Fruit fly (Drosophila melanogaster) whole organism, wandering third instar larva: ENCODE data around the gene Cpr67B.

Experiments
- Abd-B ChIP-seq: fragments of >200 bp; optimal IDR thresholded peaks from 2 replicates; lab custom pipeline; 2017; ENCODE audit warnings: missing biosample characterization, missing genetic modification characterization
- CG32264 ChIP-seq: fragments of 200-800 bp; sonication (Bioruptor generic); optimal IDR thresholded peaks from 2 replicates; lab custom pipeline; 2016; ENCODE audit warnings: missing biosample characterization, missing genetic modification characterization
- CG9705 ChIP-seq: fragments of 200-800 bp; sonication (Bioruptor generic); optimal IDR thresholded peaks from 2 replicates; lab custom pipeline; 2018; ENCODE audit warnings: missing biosample characterization, mild to moderate bottlenecking, missing genetic modification characterization
- CrebA ChIP-seq: fragments of 200-800 bp; sonication (Bioruptor generic); optimal IDR thresholded peaks from 2 replicates; lab custom pipeline; 2016; ENCODE audit warnings: missing biosample characterization, mild to moderate bottlenecking, missing genetic modification characterization, borderline replicate concordance
- Dfd ChIP-seq: fragments of >200 bp; optimal IDR thresholded peaks from 2 replicates; lab custom pipeline; 2017; ENCODE audit warnings: missing biosample characterization, missing genetic modification characterization
- Dif ChIP-seq: fragments of 200-275, 200-300 bp; sonication (Bioruptor generic); optimal IDR thresholded peaks from 2 replicates; lab custom pipeline; 2018; ENCODE audit warnings: missing biosample characterization, missing genetic modification characterization; ENCODE audit not compliant: partially characterized antibody
- GATAd ChIP-seq: sonication (Bioruptor generic); optimal IDR thresholded peaks from 2 replicates; lab custom pipeline; 2016; ENCODE audit warnings: missing biosample characterization, missing genetic modification characterization
- HLH106 ChIP-seq: fragments of 200-800 bp; optimal IDR thresholded peaks from 3 replicates; lab custom pipeline; 2019; ENCODE audit warnings: missing biosample characterization, mild to moderate bottlenecking, missing genetic modification characterization, moderate library complexity
- Hnf4 ChIP-seq: fragments of 200-800 bp; sonication (Bioruptor generic); optimal IDR thresholded peaks from 2 replicates; lab custom pipeline; 2016; ENCODE audit warnings: missing biosample characterization, mild to moderate bottlenecking, missing genetic modification characterization
- Hr78 ChIP-seq: fragments of >200 bp; optimal IDR thresholded peaks from 2 replicates; lab custom pipeline; 2017; ENCODE audit warnings: missing biosample characterization, missing genetic modification characterization
- Hr83 ChIP-seq: fragments of 200-300 bp; sonication (Bioruptor generic); optimal IDR thresholded peaks from 2 replicates; lab custom pipeline; 2016; ENCODE audit warnings: missing biosample characterization, mild to moderate bottlenecking, missing genetic modification characterization, moderate library complexity; ENCODE audit not compliant: poor library complexity, severe bottlenecking
- Jra ChIP-seq: sonication (Bioruptor generic); optimal IDR thresholded peaks from 2 replicates; lab custom pipeline; 2016; ENCODE audit warnings: missing biosample characterization, missing genetic modification characterization
- Mio ChIP-seq: sonication (Bioruptor generic); optimal IDR thresholded peaks from 2 replicates; lab custom pipeline; 2016; ENCODE audit warnings: missing biosample characterization, missing genetic modification characterization
- Myc ChIP-seq: fragments of >200 bp; optimal IDR thresholded peaks from 2 replicates; lab custom pipeline; 2017
- N ChIP-seq: fragments of >200 bp; optimal IDR thresholded peaks from 2 replicates; lab custom pipeline; 2018; ENCODE audit warnings: missing biosample characterization, missing external identifiers, missing genetic modification characterization
- OdsH ChIP-seq: fragments of 200-800 bp; sonication (Bioruptor generic); optimal IDR thresholded peaks from 2 replicates; lab custom pipeline; 2016; ENCODE audit warnings: missing biosample characterization, mild to moderate bottlenecking, missing genetic modification characterization
- Rel ChIP-seq, 2 experiments: fragments of 200-800 bp; sonication (Bioruptor generic) in 1 of 2; optimal IDR thresholded peaks; 2 replicates in 1 of 2; 3 replicates in 1 of 2; lab custom pipeline; 2016 to 2019; ENCODE audit warnings: mild to moderate bottlenecking in 2 of 2, missing biosample characterization in 2 of 2, missing genetic modification characterization in 2 of 2, moderate library complexity in 1 of 2
- Sp1 ChIP-seq: fragments of 200-800 bp; sonication (Bioruptor generic); optimal IDR thresholded peaks from 3 replicates; lab custom pipeline; 2019; ENCODE audit warnings: missing biosample characterization, mild to moderate bottlenecking, missing genetic modification characterization, moderate library complexity
- Vsx2 ChIP-seq: fragments of 200-300, 225-300 bp; sonication (Bioruptor generic); optimal IDR thresholded peaks from 2 replicates; lab custom pipeline; 2018; ENCODE audit warnings: missing biosample characterization, missing genetic modification characterization; ENCODE audit not compliant: partially characterized antibody
- br ChIP-seq: fragments of 200-800 bp; sonication (Bioruptor generic); optimal IDR thresholded peaks from 2 replicates; lab custom pipeline; 2016; ENCODE audit warnings: missing biosample characterization, missing genetic modification characterization
- brk ChIP-seq: fragments of 200-800 bp; sonication (Bioruptor generic); optimal IDR thresholded peaks from 2 replicates; lab custom pipeline; 2016; ENCODE audit warnings: missing biosample characterization, mild to moderate bottlenecking, missing genetic modification characterization
- dl ChIP-seq, 2 experiments: fragments of 175-275, 200-275 bp in 1 of 2; fragments of 200-275 bp in 1 of 2; sonication (Bioruptor generic); optimal IDR thresholded peaks; lab custom pipeline; 2018; ENCODE audit warnings: mild to moderate bottlenecking in 2 of 2, missing biosample characterization in 2 of 2, missing genetic modification characterization in 2 of 2, moderate library complexity in 2 of 2; ENCODE audit not compliant: partially characterized antibody in 2 of 2, insufficient read depth in 1 of 2
- dmrt93B ChIP-seq: fragments of 200-800 bp; sonication (Bioruptor generic); optimal IDR thresholded peaks from 2 replicates; lab custom pipeline; 2018; ENCODE audit warnings: missing biosample characterization, mild to moderate bottlenecking, missing genetic modification characterization
- dsf ChIP-seq: sonication (Bioruptor generic); optimal IDR thresholded peaks from 2 replicates; lab custom pipeline; 2016; ENCODE audit warnings: missing biosample characterization, missing genetic modification characterization, borderline replicate concordance
- ey ChIP-seq: fragments of 200-800 bp; sonication (Bioruptor generic); optimal IDR thresholded peaks from 2 replicates; lab custom pipeline; 2016; ENCODE audit warnings: missing biosample characterization, missing genetic modification characterization
- foxo ChIP-seq, 2 experiments: fragments of 200-800 bp; sonication (Bioruptor generic); optimal IDR thresholded peaks; 2 replicates in 1 of 2; 3 replicates in 1 of 2; lab custom pipeline; 2016 to 2017; ENCODE audit warnings: missing biosample characterization in 2 of 2, missing genetic modification characterization in 2 of 2
- fru ChIP-seq: fragments of 200-800 bp; sonication (Bioruptor generic); optimal IDR thresholded peaks from 3 replicates; lab custom pipeline; 2016; ENCODE audit warnings: missing biosample characterization, mild to moderate bottlenecking, missing genetic modification characterization
- h ChIP-seq: fragments of 200-800 bp; sonication (Bioruptor generic); optimal IDR thresholded peaks from 3 replicates; lab custom pipeline; 2016; ENCODE audit warnings: missing biosample characterization, mild to moderate bottlenecking, missing genetic modification characterization
- jim ChIP-seq: fragments of 175-275, 200-325 bp; sonication (Bioruptor generic); optimal IDR thresholded peaks from 2 replicates; lab custom pipeline; 2016; ENCODE audit warnings: missing biosample characterization, mild to moderate bottlenecking, missing genetic modification characterization
- lola ChIP-seq: fragments of >200 bp; optimal IDR thresholded peaks from 2 replicates; lab custom pipeline; 2017; ENCODE audit warnings: missing biosample characterization, missing genetic modification characterization
- pan ChIP-seq: fragments of >200 bp; optimal IDR thresholded peaks from 2 replicates; lab custom pipeline; 2017
- psq ChIP-seq: fragments of 200-800 bp; sonication (Bioruptor generic); optimal IDR thresholded peaks from 3 replicates; lab custom pipeline; 2017; ENCODE audit warnings: missing biosample characterization, mild to moderate bottlenecking, missing genetic modification characterization, moderate library complexity
- rgr ChIP-seq: fragments of 200-800 bp; sonication (Bioruptor generic); optimal IDR thresholded peaks from 3 replicates; lab custom pipeline; 2016; ENCODE audit warnings: missing biosample characterization, mild to moderate bottlenecking, missing genetic modification characterization
- sage ChIP-seq: fragments of 200-800 bp; sonication (Bioruptor generic); optimal IDR thresholded peaks from 2 replicates; lab custom pipeline; 2016; ENCODE audit warnings: missing biosample characterization, mild to moderate bottlenecking, missing genetic modification characterization
- sv ChIP-seq: fragments of 200-800 bp; sonication (Bioruptor generic); optimal IDR thresholded peaks from 3 replicates; lab custom pipeline; 2016; ENCODE audit warnings: missing biosample characterization, missing genetic modification characterization
- tai ChIP-seq: sonication (Bioruptor generic); optimal IDR thresholded peaks from 2 replicates; lab custom pipeline; 2016; ENCODE audit warnings: missing biosample characterization, missing genetic modification characterization
- woc ChIP-seq: sonication (Bioruptor generic); optimal IDR thresholded peaks from 2 replicates; lab custom pipeline; 2016; ENCODE audit warnings: missing biosample characterization, mild to moderate bottlenecking, missing genetic modification characterization

Gene Cpr67B

dm6 chr3L:9442625-9443282 lies 38.2 kb downstream of the Cpr67B start, which contains the start of gene Srg3:
Gene Srg3 (plus strand): TSS chr3L:9443232.
- no peak for TF ChIP-seq sage (GFP tag; lab: Kevin White, UChicago)
- TF ChIP-seq CrebA (GFP tag; lab: Kevin White, UChicago): no peak
- no peak for TF ChIP-seq Jra (GFP tag; lab: Kevin White, UChicago)
- TF ChIP-seq rgr (GFP tag; lab: Kevin White, UChicago): no peak
- TF ChIP-seq dl (GFP tag; optimal IDR thresholded peaks at IDR 0.05; lab: Kevin White, UChicago; ENCODE audit: insufficient read depth in 1 of 2, partially characterized antibody in 2 of 2): no peak
- TF ChIP-seq Vsx2: no peak
- TF ChIP-seq HLH106 (tag; lab: Kevin White, UChicago): no peak
- TF ChIP-seq Hnf4 (GFP tag; lab: Kevin White, UChicago): no peak
- no peak for TF ChIP-seq Mio (GFP tag; lab: Kevin White, UChicago)
- no peak for TF ChIP-seq woc (GFP tag; lab: Kevin White, UChicago)
- no peak for TF ChIP-seq jim (GFP tag; lab: Kevin White, UChicago)
- TF ChIP-seq foxo (GFP tag; optimal IDR thresholded peaks at IDR 0.05; lab: Kevin White, UChicago): no peak
- TF ChIP-seq Hr83: no peak
- TF ChIP-seq, all 38 proteins: peak for 0

- TF ChIP-seq Rel (GFP tag; optimal IDR thresholded peaks at IDR 0.05; lab: Kevin White, UChicago) (no peak), Rel (tag; optimal IDR thresholded peaks at IDR 0.05; lab: Kevin White, UChicago) (peak; percentile 61), Hr78 (GFP tag; lab: Kevin White, UChicago) (no peak), Sp1 (GFP tag; lab: Kevin White, UChicago) (peak; percentile 53), jim (GFP tag; lab: Kevin White, UChicago) (peak; percentile 63), sage (GFP tag; lab: Kevin White, UChicago) (peak; percentile 28), HLH106 (tag; lab: Kevin White, UChicago) (peak; percentile 56), CG9705 (GFP tag; lab: Kevin White, UChicago) (peak; percentile 12), Hnf4 (GFP tag; lab: Kevin White, UChicago) (peak; percentile 26), CG32264 (GFP tag; lab: Kevin White, UChicago) (no peak), fru (GFP tag; lab: Kevin White, UChicago) (peak; percentile 32), dmrt93B (GFP tag; lab: Kevin White, UChicago) (no peak), ey (GFP tag; lab: Kevin White, UChicago) (peak; percentile 9), foxo (GFP tag; optimal IDR thresholded peaks at IDR 0.05; lab: Kevin White, UChicago) (peak in 1 of 2 experiments; percentile 38), CrebA (GFP tag; lab: Kevin White, UChicago) (no peak), rgr (GFP tag; lab: Kevin White, UChicago) (peak; percentile 36), lola (GFP tag; lab: Kevin White, UChicago) (no peak), brk (peak; percentile 41)
- TF ChIP-seq, all 38 proteins: peak for 12
These were observed 42.2 kb downstream of the Cpr67B start, which contains the start of gene CG3529 for dm6 chr3L:9446731-9447238. Gene CG3529 (plus strand): TSS chr3L:9446864.

dm6 chr3L:9447239-9447777 lies 42.7 kb downstream of the Cpr67B start:
- TF ChIP-seq OdsH (GFP tag; lab: Kevin White, UChicago): no peak
- no peak for TF ChIP-seq Dif (GFP tag; lab: Kevin White, UChicago)
- TF ChIP-seq jim (GFP tag; lab: Kevin White, UChicago): no peak
- peak; percentile 16 for TF ChIP-seq Hnf4 (GFP tag; lab: Kevin White, UChicago)
- TF ChIP-seq psq (GFP tag; lab: Kevin White, UChicago): peak; percentile 62
- TF ChIP-seq Mio (GFP tag; lab: Kevin White, UChicago): no peak
- TF ChIP-seq Hr83: no peak
- TF ChIP-seq sage (GFP tag; lab: Kevin White, UChicago): no peak
- TF ChIP-seq br (GFP tag; lab: Kevin White, UChicago): peak; percentile 25
- no peak for TF ChIP-seq tai (GFP tag; lab: Kevin White, UChicago)
- TF ChIP-seq ey (GFP tag; lab: Kevin White, UChicago): peak; percentile 26
- TF ChIP-seq dmrt93B (GFP tag; lab: Kevin White, UChicago): no peak
- no peak for TF ChIP-seq CG9705 (GFP tag; lab: Kevin White, UChicago)
- TF ChIP-seq Abd-B: no peak
- no peak for TF ChIP-seq CG32264 (GFP tag; lab: Kevin White, UChicago)
- TF ChIP-seq sv (GFP tag; lab: Kevin White, UChicago): no peak
- no peak for TF ChIP-seq Vsx2
- no peak for TF ChIP-seq lola (GFP tag; lab: Kevin White, UChicago)
- TF ChIP-seq fru (GFP tag; lab: Kevin White, UChicago): peak; percentile 49
- no peak for TF ChIP-seq pan (lab: Kevin White, UChicago)
- no peak for TF ChIP-seq Jra (GFP tag; lab: Kevin White, UChicago)
- TF ChIP-seq Sp1 (GFP tag; lab: Kevin White, UChicago): no peak
- no peak for TF ChIP-seq brk
- TF ChIP-seq foxo (GFP tag; optimal IDR thresholded peaks at IDR 0.05; lab: Kevin White, UChicago): peak; percentile 12 to 61
- no peak for TF ChIP-seq Hr78 (GFP tag; lab: Kevin White, UChicago)
- no peak for TF ChIP-seq Myc (lab: Kevin White, UChicago)
- TF ChIP-seq GATAd (GFP tag; lab: Kevin White, UChicago): no peak
- TF ChIP-seq CrebA (GFP tag; lab: Kevin White, UChicago): no peak
- no peak for TF ChIP-seq dsf
- TF ChIP-seq woc (GFP tag; lab: Kevin White, UChicago): no peak
- no peak for TF ChIP-seq rgr (GFP tag; lab: Kevin White, UChicago)
- no peak for TF ChIP-seq dl (GFP tag; optimal IDR thresholded peaks at IDR 0.05; lab: Kevin White, UChicago; ENCODE audit: insufficient read depth in 1 of 2, partially characterized antibody in 2 of 2)
- TF ChIP-seq h (GFP tag; lab: Kevin White, UChicago): peak; percentile 45
- TF ChIP-seq Dfd (GFP tag; lab: Kevin White, UChicago): no peak
- no peak for TF ChIP-seq N (GFP tag; lab: Kevin White, UChicago)
- TF ChIP-seq Rel (GFP tag; optimal IDR thresholded peaks at IDR 0.05; lab: Kevin White, UChicago): no peak
- TF ChIP-seq Rel (tag; optimal IDR thresholded peaks at IDR 0.05; lab: Kevin White, UChicago): no peak
